Worm (Caenorhabditis elegans): ENCODE results near the gene R07C3.13.

R07C3.13 gene

ce11 chrII:923521-923920 is 3.7 kb downstream of the R07C3.13 start, which contains the start of gene fbxc-28:
Gene fbxc-28 (plus strand): TSS chrII:923821.
- no peak for TF ChIP-seq flt-1 (GFP tag; IDR thresholded peaks at IDR 0.05)
- no peak for TF ChIP-seq sea-1 (GFP tag; conservative IDR thresholded peaks at IDR 0.05)
- no peak for TF ChIP-seq pes-1 (GFP tag; IDR thresholded peaks at IDR 0.05)

- TF ChIP-seq ceh-13 (GFP tag; optimal IDR thresholded peaks at IDR 0.05) (no peak), tbx-11 (GFP tag; IDR thresholded peaks at IDR 0.05) (no peak), flt-1 (GFP tag; IDR thresholded peaks at IDR 0.05) (no peak), tbx-37 (GFP tag; conservative IDR thresholded peaks at IDR 0.05) (no peak), pes-1 (GFP tag; IDR thresholded peaks at IDR 0.05) (no peak), sea-1 (GFP tag; conservative IDR thresholded peaks at IDR 0.05) (no peak), F13C5.2 (tag; optimal IDR thresholded peaks at IDR 0.05) (no peak), tra-4 (tag; optimal IDR thresholded peaks at IDR 0.05) (no peak), scrt-1 (GFP tag; IDR thresholded peaks at IDR 0.05) (no peak), ama-1 (optimal IDR thresholded peaks at IDR 0.05) (no peak), ceh-36 (tag; optimal IDR thresholded peaks at IDR 0.05) (no peak), aly-1 (tag; optimal IDR thresholded peaks at IDR 0.05) (no peak), hmbx-1 (tag; optimal IDR thresholded peaks at IDR 0.05) (no peak), B0310.2 (tag; optimal IDR thresholded peaks at IDR 0.05) (no peak), hmg-4 (GFP tag; optimal IDR thresholded peaks at IDR 0.05) (no peak)
Measured at ce11 chrII:922778-923177, 4.5 kb downstream of the R07C3.13 start.

ce11 chrII:920326-920725 is 6.9 kb downstream of the R07C3.13 start:
- TF ChIP-seq hnd-1 (tag; optimal IDR thresholded peaks at IDR 0.05) (no peak), flt-1 (GFP tag; IDR thresholded peaks at IDR 0.05) (no peak), tra-4 (tag; optimal IDR thresholded peaks at IDR 0.05) (no peak), sea-1 (GFP tag; conservative IDR thresholded peaks at IDR 0.05) (no peak), F13C5.2 (tag; optimal IDR thresholded peaks at IDR 0.05) (no peak), ama-1 (optimal IDR thresholded peaks at IDR 0.05) (no peak), hmbx-1 (tag; optimal IDR thresholded peaks at IDR 0.05) (no peak), tbx-11 (GFP tag; IDR thresholded peaks at IDR 0.05) (no peak), pes-1 (GFP tag; IDR thresholded peaks at IDR 0.05) (no peak), ceh-36 (tag; optimal IDR thresholded peaks at IDR 0.05) (no peak), ceh-13 (GFP tag; optimal IDR thresholded peaks at IDR 0.05) (no peak), aly-1 (tag; optimal IDR thresholded peaks at IDR 0.05) (no peak), B0310.2 (tag; optimal IDR thresholded peaks at IDR 0.05) (no peak), hmg-4 (GFP tag; optimal IDR thresholded peaks at IDR 0.05) (no peak), tbx-37 (GFP tag; conservative IDR thresholded peaks at IDR 0.05) (no peak), scrt-1 (GFP tag; IDR thresholded peaks at IDR 0.05) (no peak), ets-7 (tag; optimal IDR thresholded peaks at IDR 0.05) (no peak)

ce11 chrII:917324-917723 is 9.9 kb downstream of the R07C3.13 start, which contains the start of gene fbxc-30:
Gene fbxc-30 (plus strand): TSS chrII:917624.
- no peak for TF ChIP-seq tra-4 (tag; optimal IDR thresholded peaks at IDR 0.05)
- no peak for TF ChIP-seq tbx-11 (GFP tag; IDR thresholded peaks at IDR 0.05)
- no peak for TF ChIP-seq scrt-1 (GFP tag; IDR thresholded peaks at IDR 0.05)
- TF ChIP-seq F13C5.2 (tag; optimal IDR thresholded peaks at IDR 0.05): no peak
- no peak for TF ChIP-seq B0310.2 (tag; optimal IDR thresholded peaks at IDR 0.05)
- TF ChIP-seq hnd-1 (tag; optimal IDR thresholded peaks at IDR 0.05): no peak
- TF ChIP-seq aly-1 (tag; optimal IDR thresholded peaks at IDR 0.05): no peak
- TF ChIP-seq hmbx-1 (tag; optimal IDR thresholded peaks at IDR 0.05): no peak
- TF ChIP-seq flt-1 (GFP tag; IDR thresholded peaks at IDR 0.05): no peak
- TF ChIP-seq hmg-4 (GFP tag; optimal IDR thresholded peaks at IDR 0.05): no peak
- no peak for TF ChIP-seq tbx-37 (GFP tag; conservative IDR thresholded peaks at IDR 0.05)
- no peak for TF ChIP-seq ama-1 (optimal IDR thresholded peaks at IDR 0.05)
- TF ChIP-seq ets-7 (tag; optimal IDR thresholded peaks at IDR 0.05): no peak
- TF ChIP-seq ceh-13 (GFP tag; optimal IDR thresholded peaks at IDR 0.05): no peak
- no peak for TF ChIP-seq pes-1 (GFP tag; IDR thresholded peaks at IDR 0.05)
- no peak for TF ChIP-seq sea-1 (GFP tag; conservative IDR thresholded peaks at IDR 0.05)
- no peak for TF ChIP-seq ceh-36 (tag; optimal IDR thresholded peaks at IDR 0.05)

- TF ChIP-seq flt-1 (GFP tag; IDR thresholded peaks at IDR 0.05): no peak
- TF ChIP-seq B0310.2 (tag; optimal IDR thresholded peaks at IDR 0.05): no peak
- no peak for TF ChIP-seq ets-7 (tag; optimal IDR thresholded peaks at IDR 0.05)
- TF ChIP-seq F13C5.2 (tag; optimal IDR thresholded peaks at IDR 0.05): no peak
- no peak for TF ChIP-seq hmbx-1 (tag; optimal IDR thresholded peaks at IDR 0.05)
- no peak for TF ChIP-seq pes-1 (GFP tag; IDR thresholded peaks at IDR 0.05)
- TF ChIP-seq aly-1 (tag; optimal IDR thresholded peaks at IDR 0.05): no peak
Measured at ce11 chrII:915780-916179, 11.5 kb downstream of the R07C3.13 start, which contains the start of gene fbxc-29. Gene fbxc-29 (plus strand): TSS chrII:916080.

- no peak for TF ChIP-seq aly-1 (tag; optimal IDR thresholded peaks at IDR 0.05)
- TF ChIP-seq tra-4 (tag; optimal IDR thresholded peaks at IDR 0.05): no peak
- TF ChIP-seq B0310.2 (tag; optimal IDR thresholded peaks at IDR 0.05): no peak
- no peak for TF ChIP-seq hmg-4 (GFP tag; optimal IDR thresholded peaks at IDR 0.05)
- TF ChIP-seq tbx-11 (GFP tag; IDR thresholded peaks at IDR 0.05): no peak
- TF ChIP-seq ets-7 (tag; optimal IDR thresholded peaks at IDR 0.05): no peak
- no peak for TF ChIP-seq ceh-36 (tag; optimal IDR thresholded peaks at IDR 0.05)
- no peak for TF ChIP-seq tbx-37 (GFP tag; conservative IDR thresholded peaks at IDR 0.05)
- no peak for TF ChIP-seq hmbx-1 (tag; optimal IDR thresholded peaks at IDR 0.05)
- TF ChIP-seq ama-1 (optimal IDR thresholded peaks at IDR 0.05): no peak
- no peak for TF ChIP-seq ceh-13 (GFP tag; optimal IDR thresholded peaks at IDR 0.05)
- no peak for TF ChIP-seq flt-1 (GFP tag; IDR thresholded peaks at IDR 0.05)
- TF ChIP-seq F13C5.2 (tag; optimal IDR thresholded peaks at IDR 0.05): no peak
- no peak for TF ChIP-seq hnd-1 (tag; optimal IDR thresholded peaks at IDR 0.05)
- TF ChIP-seq scrt-1 (GFP tag; IDR thresholded peaks at IDR 0.05): no peak
- no peak for TF ChIP-seq pes-1 (GFP tag; IDR thresholded peaks at IDR 0.05)
- no peak for TF ChIP-seq sea-1 (GFP tag; conservative IDR thresholded peaks at IDR 0.05)
Measured at ce11 chrII:915206-915605, 12.0 kb downstream of the R07C3.13 start.

- TF ChIP-seq F13C5.2 (tag; optimal IDR thresholded peaks at IDR 0.05) (no peak), flt-1 (GFP tag; IDR thresholded peaks at IDR 0.05) (no peak), tra-4 (tag; optimal IDR thresholded peaks at IDR 0.05) (no peak)
Measured at ce11 chrII:913222-913722, 14.0 kb downstream of the R07C3.13 start, which contains the start of gene fbxc-33. Gene fbxc-33 (plus strand): TSS chrII:913672.
